Worm (Caenorhabditis elegans) whole organism, L3 larva: ENCODE measurements around the gene hrg-5.
A peak's percentile ranks its signal among the peaks of the same experiment; 100 is the strongest.
"Not testable (repeated sequence)": the region's sequence is repeated elsewhere in the genome, so short reads cannot be mapped to it uniquely, and the experiment has no call there.

ENCODE experiments used
- ZK546.5 ChIP-seq: sonication (generic microtip); optimal IDR thresholded peaks from 2 replicates; lab custom pipeline; 2017; ENCODE audit warnings: missing biosample characterization, missing genetic modification characterization
- ama-1 ChIP-seq: fragments of 150-350 bp; optimal IDR thresholded peaks from 2 replicates; lab custom pipeline; 2018
- ceh-16 ChIP-seq: sonication (generic microtip); optimal IDR thresholded peaks from 2 replicates; lab custom pipeline; 2017; ENCODE audit warnings: missing biosample characterization, missing genetic modification characterization
- ceh-82 ChIP-seq: fragments of 150-350 bp; optimal IDR thresholded peaks from 2 replicates; lab custom pipeline; 2014; ENCODE audit warnings: missing biosample characterization, missing genetic modification characterization
- egl-27 ChIP-seq: sonication (generic microtip); optimal IDR thresholded peaks from 4 replicates; lab custom pipeline; 2017; ENCODE audit warnings: missing biosample characterization, missing genetic modification reagents, missing genetic modification characterization
- egl-5 ChIP-seq: fragments of 150-350 bp; optimal IDR thresholded peaks from 2 replicates; lab custom pipeline; 2017; ENCODE audit warnings: missing biosample characterization, missing genetic modification reagents, missing genetic modification characterization, inconsistent platforms
- elt-1 ChIP-seq: fragments of 150-350 bp; optimal IDR thresholded peaks from 2 replicates; lab custom pipeline; 2014; ENCODE audit warnings: missing biosample characterization, missing genetic modification characterization
- elt-2 ChIP-seq: sonication (generic microtip); optimal IDR thresholded peaks from 2 replicates; lab custom pipeline; 2016; ENCODE audit warnings: missing genetic modification reagents, mild to moderate bottlenecking, missing genetic modification characterization, missing compliant biosample characterization
- elt-3 ChIP-seq, 3 experiments: fragments of 150-350 bp in 1 of 3; sonication (generic microtip) in 2 of 3; optimal IDR thresholded peaks; 2 replicates in 2 of 3; 4 replicates in 1 of 3; lab custom pipeline; 2014 to 2017; ENCODE audit warnings: missing biosample characterization in 3 of 3, missing genetic modification characterization in 3 of 3
- fkh-10 ChIP-seq: sonication (generic microtip); optimal IDR thresholded peaks from 2 replicates; lab custom pipeline; 2017; ENCODE audit warnings: missing biosample characterization, missing genetic modification reagents, missing genetic modification characterization
- fkh-2 ChIP-seq: fragments of 150-350 bp; optimal IDR thresholded peaks from 2 replicates; lab custom pipeline; 2014; ENCODE audit warnings: missing biosample characterization, missing genetic modification reagents, missing genetic modification characterization
- lin-15B ChIP-seq: fragments of 150-350 bp; optimal IDR thresholded peaks from 2 replicates; lab custom pipeline; 2014; ENCODE audit warnings: missing biosample characterization, missing genetic modification characterization
- lin-39 ChIP-seq: fragments of 150-350 bp; optimal IDR thresholded peaks from 2 replicates; lab custom pipeline; 2018; ENCODE audit warnings: missing biosample characterization, missing genetic modification reagents, missing genetic modification characterization
- lsy-12 ChIP-seq: sonication (generic microtip); optimal IDR thresholded peaks from 2 replicates; lab custom pipeline; 2016; ENCODE audit warnings: mild to moderate bottlenecking, missing genetic modification characterization, missing compliant biosample characterization
- mml-1 ChIP-seq: fragments of 150-350 bp; sonication (generic microtip); optimal IDR thresholded peaks from 3 replicates; lab custom pipeline; 2014; ENCODE audit warnings: missing biosample characterization, missing genetic modification characterization
- nfya-1 ChIP-seq: sonication (generic microtip); optimal IDR thresholded peaks from 2 replicates; lab custom pipeline; 2017; ENCODE audit warnings: missing genetic modification characterization, mild to moderate bottlenecking, missing compliant biosample characterization, antibody characterized with exemption, moderate library complexity; ENCODE audit not compliant: insufficient read depth
- nhr-12 ChIP-seq: fragments of 150-350 bp; optimal IDR thresholded peaks from 2 replicates; lab custom pipeline; 2014; ENCODE audit warnings: missing biosample characterization, missing genetic modification characterization
- nhr-23 ChIP-seq: fragments of 150-350 bp; optimal IDR thresholded peaks from 2 replicates; lab custom pipeline; 2014; ENCODE audit warnings: missing biosample characterization, missing genetic modification reagents, missing genetic modification characterization
- nhr-237 ChIP-seq: fragments of 150-350 bp; optimal IDR thresholded peaks from 2 replicates; lab custom pipeline; 2014; ENCODE audit warnings: missing biosample characterization, missing genetic modification characterization
- nhr-25 ChIP-seq: sonication (generic microtip); optimal IDR thresholded peaks from 2 replicates; lab custom pipeline; 2017; ENCODE audit warnings: missing biosample characterization, missing genetic modification characterization
- nhr-28 ChIP-seq: fragments of 150-350 bp; optimal IDR thresholded peaks from 2 replicates; lab custom pipeline; 2014; ENCODE audit warnings: missing biosample characterization, missing genetic modification characterization
- pha-4 ChIP-seq: fragments of 150-350 bp; optimal IDR thresholded peaks from 2 replicates; lab custom pipeline; 2014; ENCODE audit warnings: missing biosample characterization, missing genetic modification reagents, missing genetic modification characterization
- snpc-4 ChIP-seq: fragments of 150-350 bp; optimal IDR thresholded peaks from 2 replicates; lab custom pipeline; 2014; ENCODE audit warnings: missing biosample characterization, missing genetic modification characterization
- unc-62 ChIP-seq: fragments of 150-350 bp; sonication (generic microtip); optimal IDR thresholded peaks from 4 replicates; lab custom pipeline; 2014; ENCODE audit warnings: missing biosample characterization, missing genetic modification reagents, missing genetic modification characterization
- ztf-11 ChIP-seq: fragments of 150-350 bp; optimal IDR thresholded peaks from 2 replicates; lab custom pipeline; 2014; ENCODE audit warnings: missing biosample characterization, missing genetic modification characterization

Gene hrg-5

DNA sequence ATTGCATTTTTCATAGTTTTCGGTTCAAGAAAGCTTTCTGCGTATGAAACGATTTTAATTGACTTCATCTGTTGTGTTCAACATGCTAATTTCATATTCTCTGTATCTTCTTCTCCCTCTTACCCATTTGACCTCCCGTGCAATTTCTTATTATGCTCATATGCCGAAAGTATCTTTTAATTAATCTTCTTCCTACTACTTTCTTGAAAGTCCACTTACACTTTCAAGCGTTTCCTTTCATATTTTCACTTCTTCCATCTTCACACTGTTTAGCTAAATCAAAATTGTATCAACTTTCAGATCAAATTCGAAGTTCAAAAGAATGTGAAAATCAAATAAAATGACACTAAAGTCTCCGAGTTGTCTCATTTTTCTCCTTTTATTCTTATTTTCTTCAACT lies 38.5 kb downstream of the hrg-5 start, which contains the start of gene F13H10.5:
TSS of gene F13H10.5 (plus strand) at position 301 of the 400 bp plus-strand sequence.
- TF ChIP-seq nhr-23 (tag; lab: Kevin White, UChicago) (no peak), elt-2 (tag; lab: Kevin White, UChicago) (no peak)
- TF ChIP-seq, all 47 proteins: peak for 0

DNA sequence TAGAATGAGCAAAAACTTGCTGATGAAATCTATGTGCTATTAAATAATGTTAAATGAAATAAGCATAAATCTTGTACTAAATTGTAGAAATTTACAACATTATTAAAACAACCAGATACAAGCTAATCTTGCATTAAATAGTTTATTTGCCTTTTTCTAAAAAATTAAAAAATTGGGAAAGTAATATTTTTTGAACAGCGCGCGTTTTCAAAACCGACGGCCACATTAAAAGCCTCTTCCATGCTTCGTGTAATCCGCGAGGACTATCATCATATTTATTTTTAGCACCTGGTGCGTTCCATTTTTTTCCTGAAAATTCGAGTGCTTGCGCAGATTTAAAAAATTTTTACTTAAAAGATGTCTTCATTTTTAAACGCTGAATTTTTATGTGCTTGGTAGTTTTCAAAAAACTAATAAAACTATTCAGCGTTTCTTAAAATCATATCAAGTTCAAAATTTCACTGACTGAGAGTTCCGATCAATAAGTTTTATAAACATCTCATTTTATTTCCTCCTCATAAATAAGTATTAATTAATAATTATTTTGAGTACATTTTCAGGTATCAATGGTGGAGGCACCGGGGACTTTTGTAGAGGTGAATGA lies 41.8 kb downstream of the hrg-5 start, which contains the start of gene Y43E12A.3:
TSS of gene Y43E12A.3 (plus strand) at position 554 of the 604 bp plus-strand sequence.
- not testable (repeated sequence) for TF ChIP-seq snpc-4 (tag; lab: Kevin White, UChicago); fkh-10; egl-27

DNA sequence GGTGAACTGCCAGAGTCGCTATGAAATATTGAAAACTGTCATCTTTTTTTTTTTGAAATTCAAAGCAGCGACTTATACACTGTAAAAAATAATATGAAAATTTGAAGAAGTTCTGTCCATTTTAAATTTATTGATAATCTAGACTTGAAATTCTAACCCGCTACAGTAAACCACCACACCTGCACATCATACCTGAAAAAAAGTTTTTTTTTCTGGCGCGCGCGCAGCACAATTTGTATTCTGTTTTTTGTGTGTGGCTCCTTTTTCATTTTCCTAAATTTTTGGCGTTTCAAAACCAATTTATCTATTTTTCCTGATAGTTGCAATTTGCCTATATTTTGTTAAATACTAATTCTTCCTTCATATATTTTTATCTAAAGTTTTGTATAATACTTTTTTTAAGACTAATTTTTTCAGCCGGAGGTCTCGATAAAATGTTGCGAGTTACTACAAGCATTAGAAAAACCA lies 43.6 kb downstream of the hrg-5 start, which contains the start of gene cyb-2.1:
TSS of gene cyb-2.1 (plus strand) at position 418 of the 468 bp plus-strand sequence.
- TF ChIP-seq nhr-12 (tag; lab: Kevin White, UChicago) = no peak
- TF ChIP-seq egl-27 = no peak
- TF ChIP-seq unc-62 (GFP tag; lab: Kevin White, UChicago) = no peak
- TF ChIP-seq elt-1 (tag; lab: Kevin White, UChicago) = no peak
- no peak for TF ChIP-seq fkh-2

DNA sequence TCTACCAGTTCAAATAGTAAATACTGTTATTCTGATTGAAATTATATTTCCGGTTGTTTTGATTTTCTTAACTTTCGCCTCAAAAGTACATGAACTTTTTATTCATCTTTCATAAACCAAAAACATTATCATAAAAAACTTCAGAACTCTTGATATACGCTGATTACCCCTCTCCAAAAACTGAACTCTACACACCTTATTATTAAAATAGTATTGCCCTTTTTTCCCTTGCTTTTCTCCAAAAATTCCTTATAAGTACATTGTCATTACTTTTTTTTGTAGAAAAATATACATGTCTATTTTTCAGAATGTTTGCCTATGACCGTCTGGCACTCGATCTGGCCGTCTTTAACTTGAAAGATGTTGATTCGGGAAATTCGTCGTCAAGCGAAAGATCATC lies 47.5 kb downstream of the hrg-5 start, which contains the start of gene Y43E12A.2:
TSS of gene Y43E12A.2 (plus strand) at position 301 of the 400 bp plus-strand sequence.
- TF ChIP-seq mml-1 (tag; lab: Kevin White, UChicago) (no peak), pha-4 (tag; lab: Kevin White, UChicago) (peak; percentile 14), ZK546.5 (no peak)

DNA sequence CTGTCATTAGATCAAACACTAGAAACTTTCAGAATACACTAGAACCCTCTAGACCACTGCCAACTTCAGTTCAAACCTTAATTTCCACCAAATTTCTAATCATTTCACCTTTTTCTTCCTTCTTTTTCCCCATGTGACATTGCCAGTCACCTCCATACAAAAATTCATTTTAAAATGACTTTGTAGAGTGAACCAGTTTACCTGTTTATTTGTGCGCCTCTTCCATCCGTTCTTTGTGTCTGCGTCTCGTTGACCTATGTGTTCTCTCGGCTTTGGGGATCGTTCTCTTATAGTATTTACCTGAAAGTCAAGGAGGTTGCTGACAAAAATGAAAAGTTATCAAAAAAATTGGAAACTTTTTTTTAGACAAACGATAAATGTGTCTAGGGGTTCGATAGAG lies 48.6 kb downstream of the hrg-5 start:
- TF ChIP-seq nhr-25 (tag; lab: Kevin White, UChicago) (peak; percentile 6), pha-4 (tag; lab: Kevin White, UChicago) (peak; percentile 38), fkh-10 (no peak), elt-2 (tag; lab: Kevin White, UChicago) (peak; percentile 17)

DNA sequence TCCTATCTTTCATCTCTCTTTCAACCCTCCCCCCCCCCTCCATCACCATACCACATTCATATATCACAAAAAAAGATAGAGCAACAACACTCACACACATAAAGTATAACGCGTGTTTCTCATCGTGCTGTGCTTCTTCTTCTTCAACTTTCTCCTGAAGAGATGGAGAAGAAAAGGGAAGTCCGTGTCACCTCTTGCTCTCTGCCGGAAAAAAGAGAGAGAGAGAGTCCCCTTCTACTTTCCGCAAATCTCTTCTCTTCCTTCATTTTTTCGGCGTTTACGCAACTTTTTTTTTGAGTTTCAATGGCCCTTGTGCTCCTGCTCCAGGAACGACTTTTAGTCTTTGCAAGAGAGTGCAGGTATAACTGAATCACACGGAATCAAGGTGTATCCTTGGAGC lies 49.5 kb downstream of the hrg-5 start:
- TF ChIP-seq mml-1 (tag; lab: Kevin White, UChicago) = no peak
- peak; percentile 34 for TF ChIP-seq lin-39 (tag; lab: Kevin White, UChicago)
- peak; percentile 53 for TF ChIP-seq fkh-10
- TF ChIP-seq elt-3 (tag; optimal IDR thresholded peaks at IDR 0.05; lab: Kevin White, UChicago) = no peak
- peak; percentile 30 for TF ChIP-seq nfya-1 (tag; lab: Kevin White, UChicago)
- no peak for TF ChIP-seq unc-62 (GFP tag; lab: Kevin White, UChicago)
- no peak for TF ChIP-seq nhr-237
- no peak for TF ChIP-seq lsy-12 (tag; lab: Kevin White, UChicago)
- peak; percentile 12 for TF ChIP-seq egl-5 (tag; lab: Kevin White, UChicago)
- no peak for TF ChIP-seq nhr-28 (tag; lab: Kevin White, UChicago)

DNA sequence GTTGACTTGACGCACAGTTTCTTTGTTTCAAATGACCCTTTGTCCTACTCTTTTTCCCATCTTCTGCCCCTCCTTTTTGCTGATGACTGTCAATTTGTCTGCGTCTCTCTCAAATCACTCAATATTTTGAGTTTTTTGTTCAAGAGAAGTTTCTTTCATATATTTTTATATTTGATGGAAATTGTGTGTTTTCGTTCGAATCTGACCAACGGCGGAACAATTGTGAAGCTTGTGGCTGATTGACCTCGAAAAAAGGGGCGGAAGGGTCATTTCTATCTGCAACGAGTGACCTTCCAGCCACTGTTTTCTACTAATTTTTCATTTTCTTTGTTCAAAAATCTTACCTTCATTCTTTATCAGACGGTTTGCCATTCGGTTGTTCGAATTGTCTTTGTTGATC lies 50.6 kb downstream of the hrg-5 start:
- no peak for TF ChIP-seq nhr-28 (tag; lab: Kevin White, UChicago)
- no peak for TF ChIP-seq ama-1
- no peak for TF ChIP-seq lin-15B (tag; lab: Kevin White, UChicago)
- TF ChIP-seq ceh-16 (tag; lab: Kevin White, UChicago) = no peak
- TF ChIP-seq ztf-11 = no peak
- TF ChIP-seq nhr-25 (tag; lab: Kevin White, UChicago) = peak; percentile 61
- TF ChIP-seq ceh-82 = no peak
